Worm (Caenorhabditis elegans) whole organism, L4 larva: ENCODE results near the gene his-70.
A peak's percentile ranks its signal among the peaks of the same experiment; 100 is the strongest.

Experiments used
- D1046.2 ChIP-seq: fragments of 200-800 bp; sonication (Bioruptor generic); IDR thresholded peaks from 2 replicates; pipeline ENCODE4 v1.3.6; 2022; ENCODE audit warnings: missing genetic modification characterization, missing compliant biosample characterization
- F26F4.8 ChIP-seq: fragments of 200-800 bp; sonication (Bioruptor generic); conservative IDR thresholded peaks from 2 replicates; pipeline ENCODE4 v1.3.6; 2022; ENCODE audit warnings: missing genetic modification characterization, missing compliant biosample characterization
- F44E2.7 ChIP-seq: fragments of 200-800 bp; sonication (Bioruptor generic); IDR thresholded peaks from 2 replicates; pipeline ENCODE4 v2.1.2; 2022; ENCODE audit warnings: missing genetic modification characterization, missing compliant biosample characterization
- F49E8.2 ChIP-seq: sonication (generic microtip); optimal IDR thresholded peaks from 2 replicates; lab custom pipeline; 2016; ENCODE audit warnings: missing compliant biosample characterization, mild to moderate bottlenecking, missing genetic modification characterization, borderline replicate concordance
- Y48G9A.11 ChIP-seq: fragments of 200-800 bp; sonication (Bioruptor generic); IDR thresholded peaks from 2 replicates; pipeline ENCODE4 v1.3.6; 2022; ENCODE audit warnings: missing genetic modification reagents, missing genetic modification characterization, missing compliant biosample characterization
- Y75B8A.6 ChIP-seq: fragments of 200-800 bp; sonication (Bioruptor generic); IDR thresholded peaks from 2 replicates; pipeline ENCODE4 v1.3.6; 2022; ENCODE audit warnings: missing genetic modification reagents, missing genetic modification characterization, missing compliant biosample characterization
- ZK337.2 ChIP-seq: fragments of 200-800 bp; sonication (Bioruptor generic); IDR thresholded peaks from 2 replicates; pipeline ENCODE4 v1.3.6; 2022; ENCODE audit warnings: missing genetic modification reagents, missing genetic modification characterization, missing compliant biosample characterization
- ZK546.5 ChIP-seq, 2 experiments: sonication (generic microtip); optimal IDR thresholded peaks; 2 replicates each; lab custom pipeline; 2017; ENCODE audit warnings: missing biosample characterization in 2 of 2, missing genetic modification characterization in 2 of 2
- aly-2 ChIP-seq: sonication (generic microtip); optimal IDR thresholded peaks from 2 replicates; lab custom pipeline; 2018; ENCODE audit warnings: missing biosample characterization, missing genetic modification characterization
- ama-1 ChIP-seq: fragments of 150-350 bp; optimal IDR thresholded peaks from 2 replicates; lab custom pipeline; 2014; ENCODE audit warnings: inconsistent platforms, mixed read lengths
- attf-4 ChIP-seq: sonication (generic microtip); optimal IDR thresholded peaks from 3 replicates; lab custom pipeline; 2017; ENCODE audit warnings: missing biosample characterization, missing genetic modification characterization
- ceh-62 ChIP-seq: sonication (generic microtip); optimal IDR thresholded peaks from 2 replicates; lab custom pipeline; 2017; ENCODE audit warnings: missing biosample characterization, missing genetic modification characterization
- ceh-82 ChIP-seq: sonication (generic microtip); optimal IDR thresholded peaks from 2 replicates; lab custom pipeline; 2017; ENCODE audit warnings: missing biosample characterization, missing genetic modification characterization
- cey-2 ChIP-seq: sonication (generic microtip); optimal IDR thresholded peaks from 3 replicates; lab custom pipeline; 2017; ENCODE audit warnings: missing genetic modification characterization, mild to moderate bottlenecking, missing compliant biosample characterization, antibody characterized with exemption, borderline replicate concordance; ENCODE audit not compliant: insufficient read depth
- daf-16 ChIP-seq, 3 experiments: sonication (generic microtip); optimal IDR thresholded peaks; 2 replicates each; lab custom pipeline; 2016 to 2017; ENCODE audit warnings: missing genetic modification characterization in 3 of 3, missing genetic modification reagents in 3 of 3, mild to moderate bottlenecking in 2 of 3, missing compliant biosample characterization in 2 of 3, missing biosample characterization in 1 of 3, moderate library complexity in 1 of 3
- daf-8 ChIP-seq: fragments of 200-800 bp; sonication (Bioruptor generic); IDR thresholded peaks from 2 replicates; pipeline ENCODE4 v1.3.6; 2022; ENCODE audit warnings: missing genetic modification characterization, missing compliant biosample characterization
- dmd-6 ChIP-seq: fragments of 200-800 bp; sonication (Bioruptor generic); IDR thresholded peaks from 2 replicates; pipeline ENCODE4 v1.3.6; 2022; ENCODE audit warnings: missing genetic modification reagents, missing genetic modification characterization, missing compliant biosample characterization
- dpl-1 ChIP-seq: fragments of 150-350 bp; optimal IDR thresholded peaks from 2 replicates; lab custom pipeline; 2014; ENCODE audit warnings: missing biosample characterization, missing genetic modification reagents, missing genetic modification characterization
- fkh-10 ChIP-seq: fragments of 150-350 bp; optimal IDR thresholded peaks from 2 replicates; lab custom pipeline; 2014; ENCODE audit warnings: missing biosample characterization, missing genetic modification reagents, missing genetic modification characterization
- hlh-11 ChIP-seq: fragments of 200-800 bp; sonication (Bioruptor generic); optimal IDR thresholded peaks from 2 replicates; lab custom pipeline; 2018; ENCODE audit warnings: mild to moderate bottlenecking, missing genetic modification characterization, missing compliant biosample characterization
- hlh-30 ChIP-seq: sonication (generic microtip); optimal IDR thresholded peaks from 2 replicates; lab custom pipeline; 2017; ENCODE audit warnings: antibody characterized with exemption, mild to moderate bottlenecking, missing genetic modification characterization, missing compliant biosample characterization; ENCODE audit not compliant: insufficient read depth
- hmg-1.1 ChIP-seq: fragments of 200-800 bp; sonication (Bioruptor generic); IDR thresholded peaks from 2 replicates; pipeline ENCODE4 v1.3.6; 2022; ENCODE audit warnings: missing genetic modification reagents, missing genetic modification characterization, missing compliant biosample characterization
- lim-7 ChIP-seq: fragments of 200-800 bp; sonication (Bioruptor generic); IDR thresholded peaks from 2 replicates; pipeline ENCODE4 v1.3.6; 2022; ENCODE audit warnings: missing genetic modification characterization, missing compliant biosample characterization
- lin-1 ChIP-seq: fragments of 200-800 bp; sonication (Bioruptor generic); IDR thresholded peaks from 2 replicates; pipeline ENCODE4 v1.3.6; 2022; ENCODE audit warnings: missing genetic modification reagents, missing genetic modification characterization, missing compliant biosample characterization
- lin-15B ChIP-seq: fragments of 150-350 bp; sonication (generic microtip); optimal IDR thresholded peaks from 3 replicates; lab custom pipeline; 2014; ENCODE audit warnings: missing biosample characterization, missing genetic modification characterization
- lin-38 ChIP-seq: fragments of 200-800 bp; sonication (Bioruptor generic); IDR thresholded peaks from 2 replicates; pipeline ENCODE4 v1.3.6; 2022; ENCODE audit warnings: missing genetic modification reagents, missing genetic modification characterization, missing compliant biosample characterization
- lin-39 ChIP-seq: fragments of 150-350 bp; optimal IDR thresholded peaks from 2 replicates; lab custom pipeline; 2014; ENCODE audit warnings: missing biosample characterization, missing genetic modification reagents, missing genetic modification characterization
- lir-3 ChIP-seq: sonication (generic microtip); optimal IDR thresholded peaks from 2 replicates; lab custom pipeline; 2016; ENCODE audit warnings: mild to moderate bottlenecking, missing genetic modification characterization, missing compliant biosample characterization
- lsy-2 ChIP-seq, 2 experiments: fragments of 150-350 bp in 1 of 2; sonication (generic microtip) in 1 of 2; optimal IDR thresholded peaks; 2 replicates each; lab custom pipeline; 2014 to 2017; ENCODE audit warnings: missing biosample characterization in 2 of 2, missing genetic modification characterization in 2 of 2
- mdl-1 ChIP-seq, 2 experiments: fragments of 150-350 bp in 1 of 2; sonication (generic microtip) in 1 of 2; optimal IDR thresholded peaks; 2 replicates each; lab custom pipeline; 2014 to 2017; ENCODE audit warnings: missing biosample characterization in 2 of 2, missing genetic modification characterization in 2 of 2
- mep-1 ChIP-seq: fragments of 150-350 bp; sonication (generic microtip); optimal IDR thresholded peaks from 3 replicates; lab custom pipeline; 2014; ENCODE audit warnings: missing biosample characterization, missing genetic modification characterization
- mxl-3 ChIP-seq: fragments of 200-800 bp; sonication (Bioruptor generic); optimal IDR thresholded peaks from 2 replicates; lab custom pipeline; 2018; ENCODE audit warnings: mild to moderate bottlenecking, missing genetic modification characterization, missing compliant biosample characterization
- nhr-10 ChIP-seq: fragments of 150-350 bp; optimal IDR thresholded peaks from 2 replicates; lab custom pipeline; 2014; ENCODE audit warnings: missing biosample characterization, missing genetic modification characterization
- nhr-11 ChIP-seq: fragments of 150-350 bp; optimal IDR thresholded peaks from 2 replicates; lab custom pipeline; 2014; ENCODE audit warnings: missing biosample characterization, missing genetic modification characterization
- nhr-111 ChIP-seq: fragments of 200-800 bp; sonication (Bioruptor generic); optimal IDR thresholded peaks from 2 replicates; lab custom pipeline; 2018; ENCODE audit warnings: mild to moderate bottlenecking, missing genetic modification characterization, missing compliant biosample characterization
- nhr-28 ChIP-seq: fragments of 150-350 bp; optimal IDR thresholded peaks from 2 replicates; lab custom pipeline; 2014; ENCODE audit warnings: missing biosample characterization, missing genetic modification characterization
- nhr-41 ChIP-seq: fragments of 200-800 bp; sonication (Bioruptor generic); IDR thresholded peaks from 2 replicates; pipeline ENCODE4 v1.3.6; 2022; ENCODE audit warnings: missing genetic modification reagents, missing genetic modification characterization, missing compliant biosample characterization
- nhr-77 ChIP-seq: fragments of 150-350 bp; optimal IDR thresholded peaks from 2 replicates; lab custom pipeline; 2014; ENCODE audit warnings: missing biosample characterization, missing genetic modification characterization
- php-3 ChIP-seq: fragments of 200-800 bp; sonication (Bioruptor generic); IDR thresholded peaks from 2 replicates; pipeline ENCODE4 v1.3.6; 2022; ENCODE audit warnings: missing genetic modification reagents, missing genetic modification characterization, missing compliant biosample characterization
- pqm-1 ChIP-seq: sonication (generic microtip); optimal IDR thresholded peaks from 2 replicates; lab custom pipeline; 2017; ENCODE audit warnings: missing biosample characterization, missing genetic modification characterization
- rbr-2 ChIP-seq: sonication (generic microtip); optimal IDR thresholded peaks from 2 replicates; lab custom pipeline; 2016; ENCODE audit warnings: missing genotype, missing genetic modification characterization, missing compliant biosample characterization
- sdz-12 ChIP-seq: fragments of 200-800 bp; sonication (Bioruptor generic); optimal IDR thresholded peaks from 2 replicates; lab custom pipeline; 2018; ENCODE audit warnings: mild to moderate bottlenecking, missing genetic modification characterization, missing compliant biosample characterization
- skn-1 ChIP-seq: fragments of 150-350 bp; optimal IDR thresholded peaks from 2 replicates; lab custom pipeline; 2014; ENCODE audit warnings: missing biosample characterization, missing genetic modification characterization
- zag-1 ChIP-seq: fragments of 150-350 bp; optimal IDR thresholded peaks from 2 replicates; lab custom pipeline; 2014; ENCODE audit warnings: missing biosample characterization, missing genetic modification characterization
- zfp-3 ChIP-seq: fragments of 200-800 bp; sonication (Bioruptor generic); conservative IDR thresholded peaks from 2 replicates; pipeline ENCODE4 v1.3.6; 2022; ENCODE audit warnings: missing genetic modification reagents, missing genetic modification characterization, missing compliant biosample characterization
- zip-11 ChIP-seq: fragments of 200-800 bp; sonication (Bioruptor generic); IDR thresholded peaks from 2 replicates; pipeline ENCODE4 v1.3.6; 2022; ENCODE audit warnings: missing genetic modification characterization, missing compliant biosample characterization
- zip-2 ChIP-seq: fragments of 150-350 bp; optimal IDR thresholded peaks from 2 replicates; lab custom pipeline; 2014; ENCODE audit warnings: missing biosample characterization, missing genetic modification characterization
- ztf-11 ChIP-seq: fragments of 150-350 bp; optimal IDR thresholded peaks from 2 replicates; lab custom pipeline; 2014; ENCODE audit warnings: missing biosample characterization, missing genetic modification characterization
- ztf-7 ChIP-seq: fragments of 150-350 bp; optimal IDR thresholded peaks from 2 replicates; lab custom pipeline; 2014; ENCODE audit warnings: missing biosample characterization, missing genetic modification characterization

The his-70 gene

ce11 chrIII:4092020-4092419 lies 32.1 kb upstream of the his-70 start, which contains the start of gene C03C10.5:
Gene C03C10.5, minus strand, starts transcription at chrIII:4092120.
- TF ChIP-seq nhr-41 (GFP tag; lab: Robert Waterston, UW) = no peak
- TF ChIP-seq zip-11 (GFP tag; lab: Robert Waterston, UW) = no peak
- TF ChIP-seq skn-1 (tag; lab: Kevin White, UChicago) = no peak
- TF ChIP-seq ZK337.2 (GFP tag; lab: Robert Waterston, UW) = no peak
- no peak for TF ChIP-seq lin-1 (GFP tag; lab: Robert Waterston, UW)
- no peak for TF ChIP-seq zfp-3
- TF ChIP-seq lim-7 (GFP tag; lab: Robert Waterston, UW) = no peak
- TF ChIP-seq lsy-2 (tag; optimal IDR thresholded peaks at IDR 0.05; lab: Kevin White, UChicago) = no peak
- TF ChIP-seq ceh-62 (tag; lab: Kevin White, UChicago) = no peak
- TF ChIP-seq dmd-6 (GFP tag; lab: Robert Waterston, UW) = no peak
- no peak for TF ChIP-seq ceh-82
- TF ChIP-seq D1046.2 = no peak
- TF ChIP-seq mdl-1 (tag; optimal IDR thresholded peaks at IDR 0.05; lab: Kevin White, UChicago) = no peak
- TF ChIP-seq cey-2 (tag; lab: Kevin White, UChicago) = no peak
- TF ChIP-seq lin-38 (GFP tag; lab: Robert Waterston, UW) = no peak
- no peak for TF ChIP-seq pqm-1 (tag; lab: Kevin White, UChicago)
- no peak for TF ChIP-seq ama-1 (lab: Kevin White, UChicago)
- TF ChIP-seq aly-2 (tag; lab: Kevin White, UChicago) = no peak
- no peak for TF ChIP-seq ZK546.5 (tag; optimal IDR thresholded peaks at IDR 0.05; lab: Kevin White, UChicago)
- TF ChIP-seq zip-2 (tag; lab: Kevin White, UChicago) = no peak

ce11 chrIII:4090773-4091172 lies 30.9 kb upstream of the his-70 start, which contains the start of gene C03C10.2:
Gene C03C10.2, plus strand, starts transcription at chrIII:4091073.
- TF ChIP-seq nhr-111 (GFP tag; lab: Kevin White, UChicago) = no peak
- TF ChIP-seq F44E2.7 (GFP tag; lab: Robert Waterston, UW) = no peak
- no peak for TF ChIP-seq nhr-41 (GFP tag; lab: Robert Waterston, UW)
- TF ChIP-seq zag-1 (tag; lab: Kevin White, UChicago) = no peak
- no peak for TF ChIP-seq dpl-1 (GFP tag; lab: Kevin White, UChicago)
- no peak for TF ChIP-seq nhr-77 (tag; lab: Kevin White, UChicago)
- no peak for TF ChIP-seq attf-4 (tag; lab: Kevin White, UChicago)
- no peak for TF ChIP-seq nhr-10 (tag; lab: Kevin White, UChicago)
- TF ChIP-seq ztf-7 (tag; lab: Kevin White, UChicago) = no peak
- no peak for TF ChIP-seq ztf-11 (tag; lab: Kevin White, UChicago)
- TF ChIP-seq daf-16 (GFP tag; optimal IDR thresholded peaks at IDR 0.05; lab: Kevin White, UChicago) = no peak
- TF ChIP-seq daf-16 (tag; optimal IDR thresholded peaks at IDR 0.05; lab: Kevin White, UChicago) = no peak
- TF ChIP-seq fkh-10 (GFP tag; lab: Kevin White, UChicago) = no peak
- TF ChIP-seq lin-15B = no peak
- TF ChIP-seq nhr-11 (tag; lab: Kevin White, UChicago) = no peak

- TF ChIP-seq F49E8.2 (tag; lab: Kevin White, UChicago) = no peak
- TF ChIP-seq hlh-30 (tag; lab: Kevin White, UChicago) = peak; percentile 35
- peak; percentile 39 for TF ChIP-seq nhr-28 (tag; lab: Kevin White, UChicago)
- no peak for TF ChIP-seq lir-3 (tag; lab: Kevin White, UChicago)
- TF ChIP-seq mxl-3 (GFP tag; lab: Kevin White, UChicago) = no peak
- no peak for TF ChIP-seq lin-39
- peak; percentile 25 for TF ChIP-seq hlh-11 (tag; lab: Kevin White, UChicago)
- TF ChIP-seq Y75B8A.6 (GFP tag; lab: Robert Waterston, UW) = no peak
- TF ChIP-seq lin-15B = no peak
- no peak for TF ChIP-seq sdz-12 (GFP tag; lab: Kevin White, UChicago)
- peak; percentile 11 for TF ChIP-seq rbr-2
- peak; percentile 17 for TF ChIP-seq mep-1 (tag; lab: Kevin White, UChicago)
- TF ChIP-seq daf-8 (GFP tag; lab: Robert Waterston, UW) = no peak
- peak; percentile 26; the same call in 1 of the 2 replicates for TF ChIP-seq dmd-6 (GFP tag; lab: Robert Waterston, UW)
- TF ChIP-seq hmg-1.1 (GFP tag; lab: Robert Waterston, UW) = no peak
- no peak for TF ChIP-seq nhr-10 (tag; lab: Kevin White, UChicago)
- peak in 1 of 2 experiments; percentile 69 for TF ChIP-seq lsy-2 (tag; optimal IDR thresholded peaks at IDR 0.05; lab: Kevin White, UChicago)
- TF ChIP-seq F26F4.8 (GFP tag; lab: Robert Waterston, UW) = no peak
- TF ChIP-seq Y48G9A.11 (GFP tag; lab: Robert Waterston, UW) = no peak
- TF ChIP-seq php-3 (GFP tag; lab: Robert Waterston, UW) = 0 out of 2 replicates have a peak, but pooled peaks have one; percentile 17
These were observed 28.5 kb upstream of the his-70 start for ce11 chrIII:4088338-4088918.
